Fruit fly (Drosophila melanogaster) whole organism, embryonic: ENCODE data around the gene sdt.

ENCODE experiments used
- ATbp ChIP-seq: fragments of 200-800 bp; sonication (Bioruptor generic); optimal IDR thresholded peaks from 2 replicates; lab custom pipeline; 2017; ENCODE audit warnings: missing biosample characterization, mild to moderate bottlenecking, missing genetic modification characterization, missing genetic modification reagents
- BEAF-32 ChIP-seq: fragments of 200-800 bp; sonication (Bioruptor generic); optimal IDR thresholded peaks from 3 replicates; lab custom pipeline; 2017; ENCODE audit warnings: missing biosample characterization, missing genetic modification characterization, mild to moderate bottlenecking, moderate library complexity, missing genetic modification reagents
- C15 ChIP-seq: fragments of 200-800 bp; sonication (Bioruptor generic); IDR thresholded peaks from 3 replicates; pipeline ENCODE4 v1.3.6; 2022; ENCODE audit warnings: missing biosample characterization, missing genetic modification characterization
- CG10431 ChIP-seq: fragments of 200-800 bp; sonication (Bioruptor generic); optimal IDR thresholded peaks from 3 replicates; lab custom pipeline; 2018; ENCODE audit warnings: missing biosample characterization, mild to moderate bottlenecking, missing genetic modification characterization
- CG12219 ChIP-seq: fragments of 200-800 bp; sonication (Bioruptor generic); optimal IDR thresholded peaks from 3 replicates; lab custom pipeline; 2018; ENCODE audit warnings: missing biosample characterization, mild to moderate bottlenecking, missing genetic modification characterization
- CG13624 ChIP-seq: fragments of 200-800 bp; sonication (Bioruptor generic); optimal IDR thresholded peaks from 2 replicates; lab custom pipeline; 2016; ENCODE audit warnings: missing biosample characterization, missing genetic modification characterization
- CG14860 ChIP-seq: fragments of 200-800 bp; sonication (Bioruptor generic); IDR thresholded peaks from 3 replicates; pipeline ENCODE4 v1.3.6; 2022; ENCODE audit warnings: missing biosample characterization, missing genetic modification characterization; ENCODE audit not compliant: partially characterized antibody
- CG15601 ChIP-seq: fragments of 200-800 bp; sonication (Bioruptor generic); optimal IDR thresholded peaks from 3 replicates; lab custom pipeline; 2019; ENCODE audit warnings: missing biosample characterization, mild to moderate bottlenecking, missing genetic modification characterization, moderate library complexity
- CG15696 ChIP-seq: fragments of 200-800 bp; sonication (Bioruptor generic); optimal IDR thresholded peaks from 2 replicates; lab custom pipeline; 2019; ENCODE audit warnings: missing biosample characterization, mild to moderate bottlenecking, missing genetic modification characterization, moderate library complexity
- CG1603 ChIP-seq: fragments of 200-800 bp; sonication (Bioruptor generic); optimal IDR thresholded peaks from 2 replicates; lab custom pipeline; 2019; ENCODE audit warnings: missing biosample characterization, mild to moderate bottlenecking, missing genetic modification characterization, moderate library complexity
- CG16815 ChIP-seq: fragments of 200-800 bp; sonication (Bioruptor generic); optimal IDR thresholded peaks from 3 replicates; lab custom pipeline; 2017; ENCODE audit warnings: missing biosample characterization, mild to moderate bottlenecking, missing genetic modification characterization
- CG17186 ChIP-seq: fragments of 200-800 bp; sonication (Bioruptor generic); optimal IDR thresholded peaks from 3 replicates; lab custom pipeline; 2017; ENCODE audit warnings: missing biosample characterization, missing genetic modification reagents, missing genetic modification characterization
- CG17359 ChIP-seq: fragments of 200-800 bp; sonication (Bioruptor generic); optimal IDR thresholded peaks from 3 replicates; lab custom pipeline; 2018; ENCODE audit warnings: missing biosample characterization, mild to moderate bottlenecking, missing genetic modification characterization, moderate library complexity
- CG17912 ChIP-seq: fragments of 200-800 bp; sonication (Bioruptor generic); optimal IDR thresholded peaks from 2 replicates; lab custom pipeline; 2018; ENCODE audit warnings: missing biosample characterization, mild to moderate bottlenecking, missing genetic modification characterization
- CG18262 ChIP-seq: fragments of 200-800 bp; optimal IDR thresholded peaks from 3 replicates; lab custom pipeline; 2019; ENCODE audit warnings: missing biosample characterization, mild to moderate bottlenecking, missing genetic modification characterization, moderate library complexity
- CG18619 ChIP-seq: fragments of 200-800 bp; sonication (Bioruptor generic); optimal IDR thresholded peaks from 3 replicates; lab custom pipeline; 2017; ENCODE audit warnings: missing biosample characterization, mild to moderate bottlenecking, missing genetic modification characterization
- CG18764 ChIP-seq: fragments of 200-800 bp; sonication (Bioruptor generic); optimal IDR thresholded peaks from 3 replicates; lab custom pipeline; 2016; ENCODE audit warnings: missing biosample characterization, missing genetic modification characterization
- CG4282 ChIP-seq: fragments of 200-800 bp; sonication (Bioruptor generic); optimal IDR thresholded peaks from 2 replicates; lab custom pipeline; 2016; ENCODE audit warnings: missing biosample characterization, missing genetic modification characterization
- CG4854 ChIP-seq: fragments of 200-800 bp; sonication (Bioruptor generic); optimal IDR thresholded peaks from 2 replicates; lab custom pipeline; 2016; ENCODE audit warnings: missing biosample characterization, missing genetic modification characterization, inconsistent platforms
- CG7987 ChIP-seq: fragments of 200-800 bp; sonication (Bioruptor generic); optimal IDR thresholded peaks from 2 replicates; lab custom pipeline; 2018; ENCODE audit warnings: missing biosample characterization, mild to moderate bottlenecking, missing genetic modification characterization, moderate library complexity
- CG8359 ChIP-seq: fragments of 200-800 bp; sonication (Bioruptor generic); optimal IDR thresholded peaks from 2 replicates; lab custom pipeline; 2017; ENCODE audit warnings: missing biosample characterization, mild to moderate bottlenecking, missing genetic modification characterization, borderline replicate concordance
- CG9437 ChIP-seq: fragments of 200-800 bp; sonication (Bioruptor generic); optimal IDR thresholded peaks from 2 replicates; lab custom pipeline; 2018; ENCODE audit warnings: missing biosample characterization, mild to moderate bottlenecking, missing genetic modification characterization
- CG9797 ChIP-seq: fragments of 200-800 bp; sonication (Bioruptor generic); optimal IDR thresholded peaks from 3 replicates; lab custom pipeline; 2018; ENCODE audit warnings: missing biosample characterization, mild to moderate bottlenecking, missing genetic modification characterization
- CkIIα-i1 ChIP-seq: fragments of 200-800 bp; sonication (Bioruptor generic); IDR thresholded peaks from 2 replicates; pipeline ENCODE4 v1.3.6; 2022; ENCODE audit warnings: missing biosample characterization, missing genetic modification characterization
- D19A ChIP-seq: fragments of 200-800 bp; optimal IDR thresholded peaks from 3 replicates; lab custom pipeline; 2019; ENCODE audit warnings: missing biosample characterization, mild to moderate bottlenecking, missing genetic modification characterization, moderate library complexity
- Doc3 ChIP-seq: fragments of 200-800 bp; sonication (Bioruptor generic); IDR thresholded peaks from 3 replicates; pipeline ENCODE4 v1.3.6; 2022; ENCODE audit warnings: missing biosample characterization, missing genetic modification characterization; ENCODE audit not compliant: partially characterized antibody
- Drgx ChIP-seq: fragments of 200-800 bp; sonication (Bioruptor generic); IDR thresholded peaks from 2 replicates; pipeline ENCODE4 v1.3.6; 2022; ENCODE audit warnings: missing biosample characterization, missing genetic modification characterization
- E2f2 ChIP-seq: fragments of 200-800 bp; sonication (Bioruptor generic); IDR thresholded peaks from 2 replicates; pipeline ENCODE4 v1.3.6; 2022; ENCODE audit warnings: missing biosample characterization, missing genetic modification characterization
- Fer2 ChIP-seq: fragments of 200-800 bp; sonication (Bioruptor generic); optimal IDR thresholded peaks from 2 replicates; lab custom pipeline; 2018; ENCODE audit warnings: missing biosample characterization, mild to moderate bottlenecking, missing genetic modification characterization, moderate library complexity
- Meics ChIP-seq: fragments of 200-800 bp; sonication (Bioruptor generic); optimal IDR thresholded peaks from 2 replicates; lab custom pipeline; 2017; ENCODE audit warnings: missing biosample characterization, mild to moderate bottlenecking, missing genetic modification characterization
- Opbp ChIP-seq: fragments of 200-800 bp; sonication (Bioruptor generic); IDR thresholded peaks from 3 replicates; pipeline ENCODE4 v1.3.6; 2022; ENCODE audit warnings: missing biosample characterization, missing genetic modification characterization; ENCODE audit not compliant: partially characterized antibody
- Six4 ChIP-seq: fragments of 200-800 bp; sonication (Bioruptor generic); optimal IDR thresholded peaks from 2 replicates; lab custom pipeline; 2016; ENCODE audit warnings: missing biosample characterization, missing genetic modification characterization
- TFAM ChIP-seq: fragments of 200-800 bp; sonication (Bioruptor generic); optimal IDR thresholded peaks from 2 replicates; lab custom pipeline; 2017; ENCODE audit warnings: missing biosample characterization, missing genetic modification characterization, inconsistent platforms
- bigmax ChIP-seq: fragments of 200-800 bp; sonication (Bioruptor generic); optimal IDR thresholded peaks from 2 replicates; lab custom pipeline; 2018; ENCODE audit warnings: missing biosample characterization, mild to moderate bottlenecking, missing genetic modification characterization
- emc ChIP-seq: fragments of 200-800 bp; sonication (Bioruptor generic); optimal IDR thresholded peaks from 2 replicates; lab custom pipeline; 2016; ENCODE audit warnings: missing biosample characterization, missing genetic modification characterization
- en ChIP-seq: fragments of 200-800 bp; sonication (Bioruptor generic); optimal IDR thresholded peaks from 2 replicates; lab custom pipeline; 2016; ENCODE audit warnings: missing biosample characterization, missing genetic modification characterization
- gfzf ChIP-seq: fragments of 200-800 bp; sonication (Bioruptor generic); optimal IDR thresholded peaks from 2 replicates; lab custom pipeline; 2016; ENCODE audit warnings: missing biosample characterization, mild to moderate bottlenecking, missing genetic modification characterization, moderate library complexity
- her ChIP-seq: fragments of 200-800 bp; sonication (Bioruptor generic); optimal IDR thresholded peaks from 2 replicates; lab custom pipeline; 2016; ENCODE audit warnings: missing biosample characterization, missing genetic modification characterization
- kni ChIP-seq: fragments of 200-800 bp; sonication (Bioruptor generic); optimal IDR thresholded peaks from 3 replicates; lab custom pipeline; 2017; ENCODE audit warnings: mild to moderate bottlenecking, missing biosample characterization, missing genetic modification reagents, missing genetic modification characterization
- lmd ChIP-seq: fragments of 200-800 bp; sonication (Bioruptor generic); IDR thresholded peaks from 2 replicates; pipeline ENCODE4 v1.3.6; 2022; ENCODE audit warnings: missing biosample characterization, missing genetic modification characterization
- org-1 ChIP-seq: fragments of 200-800 bp; sonication (Bioruptor generic); optimal IDR thresholded peaks from 2 replicates; lab custom pipeline; 2017; ENCODE audit warnings: missing biosample characterization, missing genetic modification characterization
- pfk ChIP-seq: fragments of 200-800 bp; sonication (Bioruptor generic); optimal IDR thresholded peaks from 2 replicates; lab custom pipeline; 2018; ENCODE audit warnings: missing biosample characterization, mild to moderate bottlenecking, missing genetic modification characterization, moderate library complexity
- pho ChIP-seq: fragments of 200-800 bp; sonication (Bioruptor generic); optimal IDR thresholded peaks from 2 replicates; lab custom pipeline; 2016; ENCODE audit warnings: missing biosample characterization, missing genetic modification characterization
- scrt ChIP-seq: fragments of 200-800 bp; sonication (Bioruptor generic); optimal IDR thresholded peaks from 2 replicates; lab custom pipeline; 2018; ENCODE audit warnings: missing biosample characterization, mild to moderate bottlenecking, missing genetic modification characterization, moderate library complexity
- sd ChIP-seq: fragments of 200-800 bp; sonication (Bioruptor generic); optimal IDR thresholded peaks from 3 replicates; lab custom pipeline; 2018; ENCODE audit warnings: missing biosample characterization, mild to moderate bottlenecking, missing genetic modification characterization, moderate library complexity
- sr ChIP-seq: fragments of 200-800 bp; sonication (Bioruptor generic); IDR thresholded peaks from 3 replicates; pipeline ENCODE4 v1.3.6; 2022; ENCODE audit warnings: missing biosample characterization, missing genetic modification characterization
- tap ChIP-seq: fragments of 200-800 bp; optimal IDR thresholded peaks from 3 replicates; lab custom pipeline; 2019; ENCODE audit warnings: missing biosample characterization, mild to moderate bottlenecking, missing genetic modification characterization, moderate library complexity
- ttk ChIP-seq: fragments of 200-800 bp; sonication (Bioruptor generic); IDR thresholded peaks from 2 replicates; pipeline ENCODE4 v2.1.2; 2022; ENCODE audit warnings: missing biosample characterization, missing genetic modification characterization
- z ChIP-seq: fragments of 200-800 bp; sonication (Bioruptor generic); IDR thresholded peaks from 3 replicates; pipeline ENCODE4 v1.3.6; 2022; ENCODE audit warnings: missing biosample characterization, missing genetic modification characterization

sdt gene

DNA sequence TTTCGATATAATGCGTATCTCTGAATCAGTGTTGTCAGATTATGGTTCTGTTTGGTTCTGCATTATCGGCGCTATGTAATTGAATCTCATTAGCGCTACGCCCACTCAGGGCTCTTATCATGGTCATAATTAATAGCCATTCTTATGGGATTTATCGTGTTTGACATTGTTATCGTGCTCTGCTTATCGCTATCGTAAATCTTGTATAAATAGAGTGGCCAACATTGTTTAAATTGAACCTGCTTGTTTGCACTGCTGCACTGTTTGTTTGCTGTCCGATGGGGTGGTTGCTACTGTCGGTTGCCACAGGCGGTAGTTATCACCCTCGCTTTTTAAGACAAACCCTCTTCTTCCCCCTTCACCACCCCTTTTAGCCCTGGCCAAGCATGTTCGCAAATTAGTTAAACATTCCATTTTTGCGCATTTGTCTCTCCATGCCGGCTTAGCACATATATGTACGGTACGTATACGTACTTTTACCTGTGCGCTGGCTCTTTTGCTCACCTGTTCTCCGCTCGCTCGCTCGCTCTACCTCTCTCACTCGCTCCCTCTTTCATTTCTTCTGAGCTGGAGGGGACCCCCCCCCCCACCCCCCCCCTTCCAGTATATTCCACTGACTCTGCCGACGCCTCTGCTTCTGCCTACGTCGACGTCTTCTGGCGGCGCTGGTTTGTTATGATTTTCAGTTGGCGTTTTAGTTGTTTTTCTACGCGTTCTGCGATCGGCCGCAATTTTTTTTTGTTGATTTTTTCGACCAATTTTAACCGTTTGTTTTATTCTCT lies 51.8 kb downstream of the sdt start (continued):
- TF ChIP-seq CG14860: no peak
- TF ChIP-seq CG13624: no peak
- TF ChIP-seq tap (tag; lab: Kevin White, UChicago): peak; percentile 44
- TF ChIP-seq CG18764 (GFP tag; lab: Kevin White, UChicago): peak; percentile 13
- TF ChIP-seq sd: peak; percentile 17
- TF ChIP-seq TFAM: no peak
- TF ChIP-seq CG7987: peak; percentile 82
- no peak for TF ChIP-seq emc (GFP tag; lab: Kevin White, UChicago)
- TF ChIP-seq Fer2 (tag; lab: Kevin White, UChicago): no peak
- no peak for TF ChIP-seq CG17912 (GFP tag; lab: Kevin White, UChicago)
- no peak for TF ChIP-seq sr (GFP tag; lab: Robert Waterston, UW)
- TF ChIP-seq CG12219 (GFP tag; lab: Kevin White, UChicago): peak; percentile 49
- peak; percentile 27 for TF ChIP-seq her (GFP tag; lab: Kevin White, UChicago)
- peak; percentile 35 for TF ChIP-seq CG18262 (tag; lab: Kevin White, UChicago)
- no peak for TF ChIP-seq Drgx (GFP tag; lab: Robert Waterston, UW)
- TF ChIP-seq D19A (tag; lab: Kevin White, UChicago): no peak
- TF ChIP-seq en (GFP tag; lab: Kevin White, UChicago): peak; percentile 29
- peak; percentile 38 for TF ChIP-seq Meics
- peak; percentile 48 for TF ChIP-seq CG4854 (GFP tag; lab: Kevin White, UChicago)
- peak; percentile 23 for TF ChIP-seq pfk (GFP tag; lab: Kevin White, UChicago)
- peak; percentile 56 for TF ChIP-seq CG8359 (GFP tag; lab: Kevin White, UChicago)
- TF ChIP-seq CG17186 (GFP tag; lab: Kevin White, UChicago): peak; percentile 27
- TF ChIP-seq Six4: peak; percentile 50
- no peak for TF ChIP-seq z
- TF ChIP-seq CG1603 (tag; lab: Kevin White, UChicago): peak; percentile 68
- TF ChIP-seq lmd: no peak
- TF ChIP-seq CG15601 (tag; lab: Kevin White, UChicago): peak; percentile 77
- TF ChIP-seq Opbp (GFP tag; lab: Robert Waterston, UW): no peak
- peak; percentile 23 for TF ChIP-seq kni (GFP tag; lab: Kevin White, UChicago)
- TF ChIP-seq BEAF-32 (GFP tag; lab: Kevin White, UChicago): no peak
- peak; percentile 71 for TF ChIP-seq org-1 (GFP tag; lab: Kevin White, UChicago)
- TF ChIP-seq CG17359: peak; percentile 52
- TF ChIP-seq E2f2 (GFP tag; lab: Robert Waterston, UW): peak; percentile 17; the same call in 1 of the 2 replicates
- TF ChIP-seq gfzf (GFP tag; lab: Kevin White, UChicago): no peak
- TF ChIP-seq CG10431: peak; percentile 23
- TF ChIP-seq CG18619: peak; percentile 49
- TF ChIP-seq bigmax (GFP tag; lab: Kevin White, UChicago): peak; percentile 18
- TF ChIP-seq Doc3 (GFP tag; lab: Robert Waterston, UW): no peak
- no peak for TF ChIP-seq CG16815 (GFP tag; lab: Kevin White, UChicago)
- no peak for TF ChIP-seq CkIIα-i1 (GFP tag; lab: Robert Waterston, UW)
- peak; percentile 71 for TF ChIP-seq CG15696
- no peak for TF ChIP-seq CG9437 (GFP tag; lab: Kevin White, UChicago)
- TF ChIP-seq ttk (GFP tag; lab: Robert Waterston, UW): no peak; the same call in 1 of the 2 replicates
- no peak for TF ChIP-seq C15 (GFP tag; lab: Robert Waterston, UW)
- TF ChIP-seq pho: peak; percentile 25
- peak; percentile 91 for TF ChIP-seq ATbp (GFP tag; lab: Kevin White, UChicago)
- TF ChIP-seq CG9797 (GFP tag; lab: Kevin White, UChicago): peak; percentile 23
- TF ChIP-seq scrt (GFP tag; lab: Kevin White, UChicago): peak; percentile 36
- TF ChIP-seq CG4282: no peak
